Worm (Caenorhabditis elegans) whole organism, mixed stage, embryonic: ENCODE measurements around the gene vps-33.1.

ENCODE experiments used
- M03D4.4 ChIP-seq: sonication (generic microtip); optimal IDR thresholded peaks from 2 replicates; lab custom pipeline; 2017; ENCODE audit warnings: mild to moderate bottlenecking, missing genetic modification characterization, missing compliant biosample characterization
- bed-3 ChIP-seq: fragments of 200-800 bp; sonication (Bioruptor generic); optimal IDR thresholded peaks from 3 replicates; lab custom pipeline; 2018; ENCODE audit warnings: mild to moderate bottlenecking, missing genetic modification characterization, moderate library complexity, missing compliant biosample characterization
- blmp-1 ChIP-seq: fragments of 150-350 bp; optimal IDR thresholded peaks from 2 replicates; lab custom pipeline; 2014; ENCODE audit warnings: missing biosample characterization, missing genetic modification characterization
- ceh-39 ChIP-seq: fragments of 150-350 bp; optimal IDR thresholded peaks from 2 replicates; lab custom pipeline; 2014; ENCODE audit warnings: missing biosample characterization, missing genetic modification characterization
- ceh-43 ChIP-seq: fragments of 200-800 bp; sonication (Bioruptor generic); optimal IDR thresholded peaks from 2 replicates; lab custom pipeline; 2018; ENCODE audit warnings: mild to moderate bottlenecking, missing genetic modification characterization, moderate library complexity, missing compliant biosample characterization
- ceh-83 ChIP-seq: fragments of 200-800 bp; sonication (Bioruptor generic); optimal IDR thresholded peaks from 2 replicates; lab custom pipeline; 2018; ENCODE audit warnings: mild to moderate bottlenecking, missing genetic modification characterization, missing compliant biosample characterization
- ces-1 ChIP-seq: fragments of 150-350 bp; optimal IDR thresholded peaks from 2 replicates; lab custom pipeline; 2014; ENCODE audit warnings: missing biosample characterization, missing genetic modification reagents, missing genetic modification characterization
- cnd-1 ChIP-seq: fragments of 200-800 bp; sonication (Bioruptor generic); optimal IDR thresholded peaks from 2 replicates; lab custom pipeline; 2018; ENCODE audit warnings: mild to moderate bottlenecking, missing genetic modification characterization, missing compliant biosample characterization
- drap-1 ChIP-seq: fragments of 200-800 bp; sonication (Bioruptor generic); optimal IDR thresholded peaks from 3 replicates; lab custom pipeline; 2018; ENCODE audit warnings: mild to moderate bottlenecking, missing genetic modification characterization, missing compliant biosample characterization
- elt-1 ChIP-seq: sonication (generic microtip); optimal IDR thresholded peaks from 2 replicates; lab custom pipeline; 2017; ENCODE audit warnings: missing genetic modification characterization, mild to moderate bottlenecking, missing compliant biosample characterization, antibody characterized with exemption, moderate library complexity, borderline replicate concordance; ENCODE audit not compliant: insufficient read depth
- elt-3 ChIP-seq: fragments of 150-350 bp; optimal IDR thresholded peaks from 2 replicates; lab custom pipeline; 2014; ENCODE audit warnings: missing biosample characterization, missing genetic modification characterization
- flh-1 ChIP-seq: fragments of 200-800 bp; sonication (Bioruptor generic); optimal IDR thresholded peaks from 2 replicates; lab custom pipeline; 2018; ENCODE audit warnings: mild to moderate bottlenecking, missing genetic modification characterization, moderate library complexity, missing compliant biosample characterization
- ham-2 ChIP-seq: fragments of 200-800 bp; sonication (Bioruptor generic); optimal IDR thresholded peaks from 2 replicates; lab custom pipeline; 2018; ENCODE audit warnings: mild to moderate bottlenecking, missing genetic modification characterization, missing compliant biosample characterization
- hlh-1 ChIP-seq: fragments of 150-350 bp; optimal IDR thresholded peaks from 2 replicates; lab custom pipeline; 2014; ENCODE audit warnings: missing biosample characterization, missing genetic modification reagents, missing genetic modification characterization
- lin-13 ChIP-seq: fragments of 150-350 bp; optimal IDR thresholded peaks from 2 replicates; lab custom pipeline; 2014; ENCODE audit warnings: missing biosample characterization, missing genetic modification characterization
- lin-32 ChIP-seq: fragments of 200-800 bp; sonication (Bioruptor generic); optimal IDR thresholded peaks from 2 replicates; lab custom pipeline; 2018; ENCODE audit warnings: mild to moderate bottlenecking, missing genetic modification characterization, missing compliant biosample characterization
- mab-5 ChIP-seq: fragments of 150-350 bp; optimal IDR thresholded peaks from 2 replicates; lab custom pipeline; 2014; ENCODE audit warnings: missing biosample characterization, missing genetic modification characterization
- mep-1 ChIP-seq: fragments of 150-350 bp; optimal IDR thresholded peaks from 2 replicates; lab custom pipeline; 2017; ENCODE audit warnings: missing biosample characterization, missing genetic modification reagents, missing genetic modification characterization, inconsistent platforms
- mls-2 ChIP-seq: sonication (generic microtip); optimal IDR thresholded peaks from 2 replicates; lab custom pipeline; 2016; ENCODE audit warnings: mild to moderate bottlenecking, missing genetic modification characterization, moderate library complexity, missing compliant biosample characterization
- nhr-12 ChIP-seq: fragments of 150-350 bp; optimal IDR thresholded peaks from 2 replicates; lab custom pipeline; 2014; ENCODE audit warnings: missing biosample characterization, missing genetic modification characterization
- nhr-2 ChIP-seq: fragments of 150-350 bp; optimal IDR thresholded peaks from 2 replicates; lab custom pipeline; 2014; ENCODE audit warnings: missing biosample characterization, missing genetic modification characterization
- nhr-237 ChIP-seq: fragments of 150-350 bp; optimal IDR thresholded peaks from 2 replicates; lab custom pipeline; 2014; ENCODE audit warnings: missing biosample characterization, missing genetic modification characterization
- nhr-28 ChIP-seq: fragments of 150-350 bp; optimal IDR thresholded peaks from 2 replicates; lab custom pipeline; 2014; ENCODE audit warnings: missing biosample characterization, missing genetic modification characterization
- nhr-76 ChIP-seq: sonication (generic microtip); optimal IDR thresholded peaks from 2 replicates; lab custom pipeline; 2017; ENCODE audit warnings: missing biosample characterization, missing genetic modification characterization
- pha-4 ChIP-seq: fragments of 150-350 bp; optimal IDR thresholded peaks from 2 replicates; lab custom pipeline; 2018; ENCODE audit warnings: missing biosample characterization, missing genetic modification reagents, missing genetic modification characterization
- sem-2 ChIP-seq: fragments of 200-800 bp; sonication (Bioruptor generic); optimal IDR thresholded peaks from 2 replicates; lab custom pipeline; 2018; ENCODE audit warnings: mild to moderate bottlenecking, missing genetic modification characterization, missing compliant biosample characterization
- snpc-4 ChIP-seq: fragments of 150-350 bp; optimal IDR thresholded peaks from 2 replicates; lab custom pipeline; 2014; ENCODE audit warnings: missing biosample characterization, missing genetic modification characterization
- sptf-1 ChIP-seq: sonication (generic microtip); optimal IDR thresholded peaks from 2 replicates; lab custom pipeline; 2017; ENCODE audit warnings: mild to moderate bottlenecking, missing genetic modification characterization, moderate library complexity, missing compliant biosample characterization
- tbx-8 ChIP-seq: fragments of 200-800 bp; sonication (Bioruptor generic); optimal IDR thresholded peaks from 2 replicates; lab custom pipeline; 2018; ENCODE audit warnings: mild to moderate bottlenecking, missing genetic modification characterization, moderate library complexity, missing compliant biosample characterization
- unc-120 ChIP-seq: sonication (generic microtip); optimal IDR thresholded peaks from 2 replicates; lab custom pipeline; 2017; ENCODE audit warnings: missing genetic modification characterization, missing compliant biosample characterization; ENCODE audit not compliant: poor library complexity, severe bottlenecking
- unc-39 ChIP-seq: fragments of 150-350 bp; optimal IDR thresholded peaks from 2 replicates; lab custom pipeline; 2014; ENCODE audit warnings: missing biosample characterization, missing genetic modification characterization
- unc-62 ChIP-seq: fragments of 150-350 bp; optimal IDR thresholded peaks from 2 replicates; lab custom pipeline; 2014; ENCODE audit warnings: missing biosample characterization, missing genetic modification reagents, missing genetic modification characterization
- zip-8 ChIP-seq: fragments of 150-350 bp; optimal IDR thresholded peaks from 2 replicates; lab custom pipeline; 2014; ENCODE audit warnings: missing biosample characterization, missing genetic modification characterization
- ztf-11 ChIP-seq: fragments of 150-350 bp; optimal IDR thresholded peaks from 2 replicates; lab custom pipeline; 2014; ENCODE audit warnings: missing biosample characterization, missing genetic modification characterization

vps-33.1 gene

ce11 chrIII:8734327-8734885 lies 33.7 kb downstream of the vps-33.1 start:
- TF ChIP-seq mab-5 (no peak), unc-120 (peak; percentile 39), tbx-8 (GFP tag; lab: Kevin White, UChicago) (no peak), nhr-28 (tag; lab: Kevin White, UChicago) (no peak), nhr-237 (tag; lab: Kevin White, UChicago) (peak; percentile 21), M03D4.4 (tag; lab: Kevin White, UChicago) (no peak), elt-1 (tag; lab: Kevin White, UChicago) (no peak), nhr-12 (tag; lab: Kevin White, UChicago) (no peak), zip-8 (peak; percentile 26), lin-32 (GFP tag; lab: Kevin White, UChicago) (no peak), unc-62 (GFP tag; lab: Kevin White, UChicago) (peak; percentile 74), hlh-1 (peak; percentile 70)
- TF ChIP-seq, all 35 proteins: peak for 5

DNA sequence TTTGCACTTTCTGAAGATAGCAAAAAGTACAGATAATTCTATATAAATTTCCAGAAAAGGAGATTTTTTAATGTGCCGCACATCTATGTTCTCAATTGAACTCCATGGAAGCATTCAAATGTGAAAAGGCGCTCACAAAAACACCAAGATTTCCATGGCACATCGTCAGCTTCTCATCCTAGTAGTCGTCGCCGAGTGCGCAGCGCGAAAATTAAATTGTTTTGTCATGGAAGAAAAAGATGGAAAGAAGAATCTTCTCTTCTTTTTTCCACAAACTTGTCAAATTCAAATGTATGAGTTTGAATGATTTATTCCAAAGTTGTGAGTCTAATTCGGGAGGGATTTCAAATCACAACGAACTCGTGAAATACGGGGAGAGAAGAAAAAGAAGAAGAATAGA lies 36.7 kb downstream of the vps-33.1 start:
- TF ChIP-seq ces-1 (peak; percentile 81), ceh-39 (tag; lab: Kevin White, UChicago) (no peak)

DNA sequence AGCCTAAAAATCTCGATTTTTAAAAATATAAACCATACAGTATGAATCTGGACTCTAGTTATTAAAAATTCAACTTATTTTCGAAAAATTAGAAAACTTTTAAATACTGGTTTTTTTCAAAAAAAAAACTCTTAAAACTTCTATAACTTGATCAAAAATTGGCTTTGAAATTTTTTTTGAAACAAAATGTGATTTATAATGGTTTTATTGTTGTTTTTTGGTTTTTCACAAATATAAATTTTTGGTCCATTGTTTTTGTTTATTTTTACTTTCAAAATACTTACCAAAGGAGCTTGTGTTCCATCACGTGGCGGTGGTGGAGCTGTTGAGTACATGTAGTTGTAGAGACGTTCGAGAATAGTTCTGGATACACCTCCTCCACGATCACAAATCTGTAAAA lies 37.6 kb downstream of the vps-33.1 start:
- TF ChIP-seq nhr-76 (no peak), nhr-2 (tag; lab: Kevin White, UChicago) (no peak), unc-62 (GFP tag; lab: Kevin White, UChicago) (no peak), ceh-83 (no peak), mab-5 (no peak), snpc-4 (tag; lab: Kevin White, UChicago) (no peak), bed-3 (GFP tag; lab: Kevin White, UChicago) (no peak), hlh-1 (no peak), pha-4 (tag; lab: Kevin White, UChicago) (no peak), ceh-43 (GFP tag; lab: Kevin White, UChicago) (no peak)

- TF ChIP-seq drap-1 (no peak), ces-1 (no peak), M03D4.4 (tag; lab: Kevin White, UChicago) (no peak), mab-5 (no peak), blmp-1 (tag; lab: Kevin White, UChicago) (no peak), tbx-8 (GFP tag; lab: Kevin White, UChicago) (no peak), ham-2 (no peak), nhr-237 (tag; lab: Kevin White, UChicago) (no peak), ceh-43 (GFP tag; lab: Kevin White, UChicago) (no peak), sptf-1 (tag; lab: Kevin White, UChicago) (no peak), ztf-11 (no peak), bed-3 (GFP tag; lab: Kevin White, UChicago) (no peak), zip-8 (no peak), ceh-83 (no peak), cnd-1 (tag; lab: Kevin White, UChicago) (no peak), lin-13 (tag; lab: Kevin White, UChicago) (no peak)
Observed at ce11 chrIII:8739126-8739525, 38.4 kb downstream of the vps-33.1 start.

DNA sequence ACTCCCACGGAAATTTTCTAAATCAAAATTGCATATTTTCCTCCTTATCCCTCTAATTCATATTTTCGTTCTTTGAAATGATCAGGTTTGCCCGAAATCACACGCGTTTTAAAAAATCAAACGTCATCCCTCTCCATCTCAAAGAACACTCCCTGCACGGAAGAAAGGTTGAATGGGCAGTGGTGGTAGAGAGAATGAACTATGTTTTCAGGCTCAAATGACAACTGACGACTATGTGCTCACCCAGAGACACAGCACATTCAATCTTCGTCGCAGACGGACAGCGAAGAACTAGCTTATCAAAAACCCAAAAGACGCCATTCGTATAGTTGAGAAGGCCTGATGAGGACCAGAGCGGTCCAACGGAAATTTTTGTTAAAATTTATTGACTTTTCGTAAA lies 39.1 kb downstream of the vps-33.1 start:
- TF ChIP-seq unc-120 = peak; percentile 2
- no peak for TF ChIP-seq blmp-1 (tag; lab: Kevin White, UChicago)

DNA sequence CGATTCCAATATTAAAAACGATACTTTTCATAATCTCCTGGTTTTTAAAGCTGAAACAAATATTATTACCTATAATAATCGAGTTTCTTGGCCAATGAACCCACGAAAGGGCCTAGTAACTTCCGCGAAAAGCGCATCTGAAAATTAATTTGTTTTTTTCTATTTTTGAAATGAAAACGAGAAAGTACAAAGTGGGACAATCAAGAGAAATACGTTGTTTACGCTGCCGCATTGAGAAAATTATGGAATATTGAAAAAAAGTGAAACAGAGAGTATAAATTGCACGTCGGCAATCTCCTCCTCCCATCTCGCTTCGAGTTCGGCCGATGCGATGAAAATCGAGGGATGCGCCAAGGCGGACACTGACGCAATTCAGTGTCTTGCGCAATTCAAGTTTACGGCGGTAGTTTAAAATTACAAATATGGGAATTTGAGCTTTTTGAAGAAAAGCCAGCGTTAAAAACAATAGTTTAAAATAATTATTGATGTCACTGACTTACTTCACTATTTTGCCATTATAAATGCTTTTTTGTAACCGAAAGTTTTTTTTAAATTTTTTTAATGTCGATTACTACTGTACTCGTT lies 40.6 kb downstream of the vps-33.1 start, which contains the start of gene pdhk-2:
Gene pdhk-2, minus strand, starts transcription at position 137 of the 585 bp plus-strand sequence.
- TF ChIP-seq unc-39 (no peak), elt-1 (tag; lab: Kevin White, UChicago) (peak; percentile 58), unc-62 (GFP tag; lab: Kevin White, UChicago) (peak; percentile 57), ceh-83 (peak; percentile 72), mls-2 (peak; percentile 81), ham-2 (peak; percentile 39), elt-3 (tag; lab: Kevin White, UChicago) (no peak), hlh-1 (peak; percentile 54), unc-120 (peak; percentile 90), drap-1 (peak; percentile 76), tbx-8 (GFP tag; lab: Kevin White, UChicago) (no peak), nhr-28 (tag; lab: Kevin White, UChicago) (no peak), zip-8 (peak; percentile 82), cnd-1 (tag; lab: Kevin White, UChicago) (peak; percentile 64), ceh-39 (tag; lab: Kevin White, UChicago) (peak; percentile 67), nhr-237 (tag; lab: Kevin White, UChicago) (peak; percentile 80), mep-1 (tag; lab: Kevin White, UChicago) (peak; percentile 90), lin-13 (tag; lab: Kevin White, UChicago) (peak; percentile 87), sem-2 (GFP tag; lab: Kevin White, UChicago) (no peak), pha-4 (tag; lab: Kevin White, UChicago) (peak; percentile 76), nhr-12 (tag; lab: Kevin White, UChicago) (no peak), flh-1 (GFP tag; lab: Kevin White, UChicago) (peak; percentile 4), nhr-76 (no peak), snpc-4 (tag; lab: Kevin White, UChicago) (no peak), ceh-43 (GFP tag; lab: Kevin White, UChicago) (peak; percentile 71), ztf-11 (no peak), ces-1 (peak; percentile 78), bed-3 (GFP tag; lab: Kevin White, UChicago) (peak; percentile 31), lin-32 (GFP tag; lab: Kevin White, UChicago) (peak; percentile 4), M03D4.4 (tag; lab: Kevin White, UChicago) (peak; percentile 78), nhr-2 (tag; lab: Kevin White, UChicago) (no peak), blmp-1 (tag; lab: Kevin White, UChicago) (no peak)
